Worm (Caenorhabditis elegans) whole organism, L2 larva: ENCODE results near the gene Y75B12B.10.
"Not testable (repeated sequence)": the region's sequence is repeated elsewhere in the genome, so short reads cannot be mapped to it uniquely, and the experiment has no call there.

Experiments used
- F13H6.1 ChIP-seq: sonication (generic microtip); optimal IDR thresholded peaks from 2 replicates; lab custom pipeline; 2016; ENCODE audit warnings: missing genetic modification characterization, missing compliant biosample characterization
- R02D3.7 ChIP-seq: fragments of 150-350 bp; optimal IDR thresholded peaks from 2 replicates; lab custom pipeline; 2014; ENCODE audit warnings: missing biosample characterization, missing genetic modification characterization
- ZK546.5 ChIP-seq: sonication (generic microtip); optimal IDR thresholded peaks from 2 replicates; lab custom pipeline; 2017; ENCODE audit warnings: missing biosample characterization, missing genetic modification characterization
- alr-1 ChIP-seq: fragments of 150-350 bp; optimal IDR thresholded peaks from 2 replicates; lab custom pipeline; 2014; ENCODE audit warnings: missing biosample characterization, missing genetic modification characterization
- blmp-1 ChIP-seq: sonication (generic microtip); optimal IDR thresholded peaks from 2 replicates; lab custom pipeline; 2017; ENCODE audit warnings: missing genetic modification characterization, mild to moderate bottlenecking, missing compliant biosample characterization, antibody characterized with exemption, moderate library complexity; ENCODE audit not compliant: insufficient read depth
- ceh-16 ChIP-seq: fragments of 150-350 bp; optimal IDR thresholded peaks from 2 replicates; lab custom pipeline; 2014; ENCODE audit warnings: missing biosample characterization, missing genetic modification characterization
- crh-2 ChIP-seq: sonication (generic microtip); optimal IDR thresholded peaks from 2 replicates; lab custom pipeline; 2017; ENCODE audit warnings: missing biosample characterization, missing genetic modification characterization
- egl-27 ChIP-seq: sonication (generic microtip); optimal IDR thresholded peaks from 3 replicates; lab custom pipeline; 2017; ENCODE audit warnings: missing biosample characterization, missing genetic modification reagents, missing genetic modification characterization
- fos-1 ChIP-seq: fragments of 150-350 bp; optimal IDR thresholded peaks from 2 replicates; lab custom pipeline; 2014; ENCODE audit warnings: missing biosample characterization, missing genetic modification characterization
- lin-11 ChIP-seq: fragments of 150-350 bp; sonication (generic microtip); optimal IDR thresholded peaks from 2 replicates; lab custom pipeline; 2014; ENCODE audit warnings: missing biosample characterization, missing genetic modification characterization, inconsistent platforms, mixed read lengths
- lin-13 ChIP-seq: fragments of 150-350 bp; optimal IDR thresholded peaks from 2 replicates; lab custom pipeline; 2014; ENCODE audit warnings: missing biosample characterization, missing genetic modification reagents, missing genetic modification characterization
- lsy-2 ChIP-seq, 2 experiments: fragments of 150-350 bp in 1 of 2; sonication (generic microtip) in 1 of 2; optimal IDR thresholded peaks; 2 replicates each; lab custom pipeline; 2014 to 2017; ENCODE audit warnings: missing biosample characterization in 2 of 2, missing genetic modification characterization in 2 of 2
- mbf-1 ChIP-seq: sonication (generic microtip); optimal IDR thresholded peaks from 2 replicates; lab custom pipeline; 2017; ENCODE audit warnings: missing biosample characterization, missing genetic modification characterization
- mdl-1 ChIP-seq, 2 experiments: fragments of 150-350 bp in 1 of 2; sonication (generic microtip) in 1 of 2; optimal IDR thresholded peaks; 2 replicates each; lab custom pipeline; 2017; ENCODE audit warnings: missing biosample characterization in 2 of 2, missing genetic modification characterization in 2 of 2
- nhr-10 ChIP-seq: sonication (generic microtip); optimal IDR thresholded peaks from 2 replicates; lab custom pipeline; 2017; ENCODE audit warnings: missing biosample characterization, missing genetic modification characterization
- nhr-11 ChIP-seq: fragments of 150-350 bp; optimal IDR thresholded peaks from 2 replicates; lab custom pipeline; 2014; ENCODE audit warnings: missing biosample characterization, missing genetic modification characterization
- nhr-129 ChIP-seq: fragments of 150-350 bp; optimal IDR thresholded peaks from 2 replicates; lab custom pipeline; 2014; ENCODE audit warnings: missing biosample characterization, missing genetic modification characterization
- nhr-21 ChIP-seq: fragments of 150-350 bp; optimal IDR thresholded peaks from 2 replicates; lab custom pipeline; 2014; ENCODE audit warnings: missing biosample characterization, missing genetic modification characterization
- nhr-23 ChIP-seq: fragments of 150-350 bp; optimal IDR thresholded peaks from 2 replicates; lab custom pipeline; 2014; ENCODE audit warnings: missing biosample characterization, missing genetic modification reagents, missing genetic modification characterization
- nhr-6 ChIP-seq: fragments of 150-350 bp; optimal IDR thresholded peaks from 2 replicates; lab custom pipeline; 2014; ENCODE audit warnings: missing biosample characterization, missing genetic modification characterization
- nhr-77 ChIP-seq: fragments of 150-350 bp; optimal IDR thresholded peaks from 2 replicates; lab custom pipeline; 2014; ENCODE audit warnings: missing biosample characterization, missing genetic modification characterization
- skn-1 ChIP-seq: sonication (generic microtip); optimal IDR thresholded peaks from 2 replicates; lab custom pipeline; 2017; ENCODE audit warnings: missing biosample characterization, missing genetic modification characterization
- snpc-4 ChIP-seq: fragments of 150-350 bp; optimal IDR thresholded peaks from 2 replicates; lab custom pipeline; 2014; ENCODE audit warnings: missing biosample characterization, missing genetic modification characterization
- unc-62 ChIP-seq: fragments of 150-350 bp; optimal IDR thresholded peaks from 2 replicates; lab custom pipeline; 2014; ENCODE audit warnings: missing biosample characterization, missing genetic modification reagents, missing genetic modification characterization
- ztf-1 ChIP-seq: fragments of 200-800 bp; sonication (Bioruptor generic); conservative IDR thresholded peaks from 2 replicates; pipeline ENCODE4 v1.3.6; 2022; ENCODE audit warnings: missing genetic modification characterization, missing compliant biosample characterization
- ztf-4 ChIP-seq: fragments of 150-350 bp; optimal IDR thresholded peaks from 2 replicates; lab custom pipeline; 2014; ENCODE audit warnings: missing biosample characterization, missing genetic modification characterization

The Y75B12B.10 gene

DNA sequence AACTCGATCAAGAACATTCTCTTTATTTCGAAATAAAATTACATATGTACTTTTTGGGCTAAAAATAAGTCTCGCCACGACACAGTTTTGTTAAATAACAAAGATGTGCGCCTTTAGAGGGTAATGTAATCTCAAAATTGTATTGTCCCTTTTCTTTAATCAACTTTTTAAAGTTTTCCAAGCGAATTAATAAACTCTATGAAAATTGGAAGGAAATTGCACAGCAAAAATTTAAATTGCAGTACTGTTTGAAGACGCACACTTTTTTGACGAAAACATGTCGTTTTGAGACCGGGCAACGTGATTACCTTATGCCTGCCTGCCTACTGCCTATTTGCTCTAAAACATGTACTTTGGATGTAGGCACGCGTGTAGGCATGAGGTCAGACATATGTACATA, 7.9 kb upstream of the Y75B12B.10 start:
- TF ChIP-seq crh-2 (tag; lab: Kevin White, UChicago) (no peak), mbf-1 (tag; lab: Kevin White, UChicago) (no peak), ZK546.5 (tag; lab: Kevin White, UChicago) (no peak)

DNA sequence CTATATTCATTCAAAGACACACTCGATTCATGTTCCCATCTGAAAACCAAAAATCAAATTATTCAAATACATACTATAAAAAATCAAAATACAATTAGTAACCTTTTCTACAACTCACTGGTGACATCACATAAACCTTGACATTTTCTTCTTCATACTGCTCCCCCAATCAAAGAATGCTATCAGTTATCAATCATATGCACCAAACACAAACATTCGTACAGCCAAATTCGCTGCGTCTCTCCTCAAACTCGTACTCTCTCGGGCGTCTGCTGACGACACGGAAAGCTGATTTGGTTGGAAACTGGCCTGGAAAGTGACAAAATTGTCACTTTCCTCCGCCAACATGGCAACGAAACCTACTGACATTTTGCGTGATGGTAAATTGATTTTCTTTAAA, 7.5 kb upstream of the Y75B12B.10 start, which contains the start of gene plc-2:
Gene plc-2, plus strand, starts transcription at position 196 of the 400 bp plus-strand sequence.
- TF ChIP-seq alr-1 (tag; lab: Kevin White, UChicago) (no peak), fos-1 (tag; lab: Kevin White, UChicago) (peak; percentile 76), crh-2 (tag; lab: Kevin White, UChicago) (peak; percentile 18), nhr-10 (tag; lab: Kevin White, UChicago) (no peak)

DNA sequence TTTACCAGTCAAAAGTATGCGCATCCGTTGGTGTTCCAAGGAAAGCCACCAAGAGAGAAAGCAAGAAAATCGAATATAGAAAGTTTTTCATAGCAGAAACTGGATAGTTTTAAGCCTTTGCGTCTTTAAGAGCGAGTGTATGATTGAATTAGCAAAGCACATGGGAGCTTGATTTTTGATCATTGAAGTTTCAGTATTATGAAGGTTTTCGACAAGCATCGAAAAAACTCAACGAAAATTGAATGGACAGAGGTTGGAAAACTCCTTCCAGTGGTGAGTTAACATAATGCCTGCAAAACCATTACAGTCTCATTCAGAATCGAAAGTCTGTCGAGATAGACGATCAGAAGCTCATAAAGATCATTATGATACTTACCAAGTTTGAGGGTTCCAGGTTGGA, 6.0 kb upstream of the Y75B12B.10 start, which contains the start of gene Y75B12B.13:
Gene Y75B12B.13, minus strand, starts transcription at position 101 of the 400 bp plus-strand sequence.
- TF ChIP-seq lin-11 (tag; lab: Kevin White, UChicago) (no peak), ceh-16 (tag; lab: Kevin White, UChicago) (no peak), snpc-4 (tag; lab: Kevin White, UChicago) (no peak), mdl-1 (tag; optimal IDR thresholded peaks at IDR 0.05; lab: Kevin White, UChicago) (no peak), R02D3.7 (no peak), nhr-23 (tag; lab: Kevin White, UChicago) (no peak)
- TF ChIP-seq, all 48 proteins: peak for 0

DNA sequence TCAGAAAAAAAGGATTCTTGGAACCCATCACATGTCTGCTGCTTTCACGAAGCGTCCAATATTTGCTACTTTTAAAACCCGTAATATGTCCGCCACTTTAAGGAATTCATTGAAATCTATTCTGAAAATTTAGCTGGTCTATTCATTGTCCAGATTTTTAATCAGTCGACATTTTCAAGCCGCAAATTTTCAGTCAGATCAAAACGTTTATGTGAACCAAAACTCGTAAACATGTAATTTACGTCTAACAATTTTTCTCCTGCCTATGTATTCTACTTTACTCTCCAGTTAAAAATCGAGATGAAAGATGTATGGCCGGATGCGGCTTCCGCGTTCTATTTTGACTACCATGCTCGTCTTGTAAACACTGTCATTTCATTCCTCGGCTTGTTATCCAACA, 1.9 kb upstream of the Y75B12B.10 start, which contains the start of gene srw-1:
Gene srw-1, plus strand, starts transcription at position 301 of the 400 bp plus-strand sequence.
- no peak for TF ChIP-seq mdl-1 (tag; optimal IDR thresholded peaks at IDR 0.05; lab: Kevin White, UChicago)
- no peak for TF ChIP-seq nhr-11 (tag; lab: Kevin White, UChicago)
- TF ChIP-seq nhr-129 (tag; lab: Kevin White, UChicago) = no peak
- no peak for TF ChIP-seq lin-11 (tag; lab: Kevin White, UChicago)
- TF ChIP-seq nhr-77 (tag; lab: Kevin White, UChicago) = no peak
- no peak for TF ChIP-seq lsy-2 (tag; optimal IDR thresholded peaks at IDR 0.05; lab: Kevin White, UChicago)
- TF ChIP-seq blmp-1 (tag; lab: Kevin White, UChicago) = no peak
- no peak for TF ChIP-seq skn-1
- TF ChIP-seq unc-62 (GFP tag; lab: Kevin White, UChicago) = no peak
- TF ChIP-seq fos-1 (tag; lab: Kevin White, UChicago) = no peak
- no peak for TF ChIP-seq alr-1 (tag; lab: Kevin White, UChicago)
- no peak for TF ChIP-seq ztf-4 (tag; lab: Kevin White, UChicago)
- no peak for TF ChIP-seq lin-13 (GFP tag; lab: Kevin White, UChicago)
- no peak for TF ChIP-seq ZK546.5 (tag; lab: Kevin White, UChicago)
- no peak for TF ChIP-seq F13H6.1 (tag; lab: Kevin White, UChicago)
- no peak for TF ChIP-seq ceh-16 (tag; lab: Kevin White, UChicago)
- no peak for TF ChIP-seq egl-27 (tag; lab: Kevin White, UChicago)
- TF ChIP-seq nhr-6 (tag; lab: Kevin White, UChicago) = no peak

DNA sequence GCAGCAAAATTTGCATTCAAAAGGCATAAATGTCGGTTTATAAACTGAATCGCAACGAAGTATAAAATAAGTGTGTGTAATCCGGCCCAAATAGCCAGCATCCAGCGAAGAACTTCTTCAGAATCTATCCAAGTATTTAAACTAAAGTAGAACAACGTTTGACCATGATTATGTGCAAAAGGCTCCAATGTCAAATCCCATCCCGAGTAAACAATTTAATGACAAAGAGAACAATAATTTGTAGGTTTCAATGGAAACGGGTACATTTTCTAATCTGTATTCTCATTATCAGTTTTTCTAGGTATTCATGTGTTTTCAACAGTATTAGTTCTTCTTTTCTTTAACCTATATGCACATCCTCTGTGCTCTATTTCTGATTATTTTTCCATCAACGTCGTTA, 7.8 kb downstream of the Y75B12B.10 start, which contains the start of gene C41G6.12:
Gene C41G6.12, minus strand, starts transcription at position 101 of the 400 bp plus-strand sequence.
- not testable (repeated sequence) for TF ChIP-seq lin-13 (GFP tag; lab: Kevin White, UChicago); nhr-21; nhr-23 (tag; lab: Kevin White, UChicago)
- TF ChIP-seq, all 48 proteins: peak for 0; not testable (repeated sequence) for 48

DNA sequence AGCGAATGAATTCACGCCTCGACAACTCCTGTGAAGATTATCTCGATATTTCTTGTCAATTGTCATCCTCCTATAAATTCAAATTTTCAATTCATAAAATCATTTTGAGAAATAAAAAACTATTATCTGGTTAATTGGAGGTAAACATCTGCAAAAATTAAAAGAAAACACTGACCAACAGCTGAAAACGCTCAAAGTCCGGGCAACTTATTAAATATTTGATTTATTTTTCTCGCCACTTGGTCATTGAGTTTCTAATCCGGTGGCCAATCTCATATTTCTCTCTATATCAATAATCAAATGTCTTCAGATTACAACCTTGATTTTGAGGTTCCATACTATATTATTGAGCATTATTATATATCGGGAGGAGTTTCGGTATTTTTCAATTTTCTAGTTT, 12.0 kb downstream of the Y75B12B.10 start, which contains the start of gene sri-24:
Gene sri-24, plus strand, starts transcription at position 301 of the 400 bp plus-strand sequence.
- not testable (repeated sequence) for TF ChIP-seq ztf-1 (GFP tag; lab: Robert Waterston, UW); fos-1 (tag; lab: Kevin White, UChicago); ztf-4 (tag; lab: Kevin White, UChicago)

DNA sequence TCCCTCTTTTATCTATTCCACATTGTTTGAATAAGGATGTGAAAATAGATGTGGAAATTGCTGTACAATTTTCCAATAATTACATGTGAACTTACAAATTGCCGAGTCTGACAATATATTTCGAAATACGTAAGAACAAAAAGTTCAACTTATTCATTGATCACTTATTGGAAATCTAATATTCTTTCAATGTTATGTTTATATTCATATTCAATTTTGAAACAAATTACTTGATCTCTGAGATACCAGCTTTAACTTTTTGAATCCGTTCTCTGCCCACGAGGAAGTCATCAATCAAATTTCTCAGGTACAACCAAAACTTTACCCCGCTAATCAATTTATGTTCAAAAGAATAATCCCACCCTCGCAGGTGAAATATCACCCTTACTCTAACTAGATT, 15.3 kb downstream of the Y75B12B.10 start, which contains the start of gene sri-26:
Gene sri-26, plus strand, starts transcription at position 301 of the 400 bp plus-strand sequence.
- TF ChIP-seq ztf-1 (GFP tag; lab: Robert Waterston, UW); nhr-129 (tag; lab: Kevin White, UChicago); nhr-77 (tag; lab: Kevin White, UChicago): not testable (repeated sequence)
